Fruit fly (Drosophila melanogaster) whole organism, adult: ENCODE results near the gene CG8891.
A peak's percentile ranks its signal among the peaks of the same experiment; 100 is the strongest.

Experiments used
- CG11617 ChIP-seq: fragments of 200-800 bp; sonication (Bioruptor generic); optimal IDR thresholded peaks from 2 replicates; lab custom pipeline; 2017; ENCODE audit warnings: mild to moderate bottlenecking, missing biosample characterization, missing genetic modification reagents, missing genetic modification characterization
- CG12768 ChIP-seq: fragments of 200-800 bp; sonication (Bioruptor generic); optimal IDR thresholded peaks from 2 replicates; lab custom pipeline; 2017; ENCODE audit warnings: missing biosample characterization, missing genetic modification characterization, mild to moderate bottlenecking, moderate library complexity, missing genetic modification reagents
- CG14711 ChIP-seq: fragments of 200-800 bp; sonication (Bioruptor generic); optimal IDR thresholded peaks from 2 replicates; lab custom pipeline; 2018; ENCODE audit warnings: missing biosample characterization, mild to moderate bottlenecking, missing genetic modification characterization, moderate library complexity
- CG1620 ChIP-seq: fragments of 200-800 bp; sonication (Bioruptor generic); optimal IDR thresholded peaks from 2 replicates; lab custom pipeline; 2016; ENCODE audit warnings: missing biosample characterization, missing genetic modification characterization
- CG33017 ChIP-seq: fragments of 200-800 bp; sonication (Bioruptor generic); optimal IDR thresholded peaks from 2 replicates; lab custom pipeline; 2018; ENCODE audit warnings: missing biosample characterization, mild to moderate bottlenecking, missing genetic modification characterization, moderate library complexity
- CG5204 ChIP-seq: fragments of 200-800 bp; sonication (Bioruptor generic); optimal IDR thresholded peaks from 2 replicates; lab custom pipeline; 2016; ENCODE audit warnings: missing biosample characterization, missing genetic modification characterization
- CG7045 ChIP-seq: fragments of 200-800 bp; sonication (Bioruptor generic); optimal IDR thresholded peaks from 2 replicates; lab custom pipeline; 2017; ENCODE audit warnings: missing biosample characterization, mild to moderate bottlenecking, missing genetic modification characterization
- CG7101 ChIP-seq: fragments of 200-800 bp; sonication (Bioruptor generic); optimal IDR thresholded peaks from 2 replicates; lab custom pipeline; 2018; ENCODE audit warnings: missing biosample characterization, mild to moderate bottlenecking, missing genetic modification characterization, moderate library complexity
- Clk ChIP-seq: fragments of 200-800 bp; sonication (Bioruptor generic); optimal IDR thresholded peaks from 2 replicates; lab custom pipeline; 2017; ENCODE audit warnings: missing biosample characterization, missing genetic modification characterization
- Crg-1 ChIP-seq: fragments of 200-800 bp; sonication (Bioruptor generic); optimal IDR thresholded peaks from 2 replicates; lab custom pipeline; 2016; ENCODE audit warnings: missing biosample characterization, missing genetic modification characterization
- Hr96 ChIP-seq: fragments of 200-800 bp; sonication (Bioruptor generic); optimal IDR thresholded peaks from 2 replicates; lab custom pipeline; 2016; ENCODE audit warnings: missing biosample characterization, missing genetic modification characterization
- Mnt ChIP-seq: fragments of 200-800 bp; sonication (Bioruptor generic); optimal IDR thresholded peaks from 2 replicates; lab custom pipeline; 2016; ENCODE audit warnings: missing biosample characterization, mild to moderate bottlenecking, missing genetic modification characterization
- bab1 ChIP-seq: fragments of 200-800 bp; sonication (Bioruptor generic); optimal IDR thresholded peaks from 3 replicates; lab custom pipeline; 2019; ENCODE audit warnings: missing biosample characterization, mild to moderate bottlenecking, missing genetic modification characterization, moderate library complexity
- cic ChIP-seq: fragments of 200-800 bp; sonication (Bioruptor generic); optimal IDR thresholded peaks from 2 replicates; lab custom pipeline; 2017; ENCODE audit warnings: missing biosample characterization, mild to moderate bottlenecking, missing genetic modification characterization, moderate library complexity
- cnc ChIP-seq, 2 experiments: fragments of >200 bp; optimal IDR thresholded peaks; 2 replicates each; lab custom pipeline; 2017
- kay ChIP-seq: fragments of 200-800 bp; sonication (Bioruptor generic); peaks from one replicate; lab custom pipeline; 2016; ENCODE audit warnings: missing biosample characterization, missing genetic modification characterization, borderline replicate concordance
- ovo ChIP-seq: fragments of 200-800 bp; sonication (Bioruptor generic); optimal IDR thresholded peaks from 2 replicates; lab custom pipeline; 2016; ENCODE audit warnings: missing biosample characterization, missing genetic modification characterization
- pad ChIP-seq: fragments of 200-800 bp; sonication (Bioruptor generic); optimal IDR thresholded peaks from 3 replicates; lab custom pipeline; 2017; ENCODE audit warnings: missing biosample characterization, missing genetic modification characterization, mild to moderate bottlenecking, moderate library complexity, missing genetic modification reagents
- tj ChIP-seq: fragments of 200-800 bp; sonication (Bioruptor generic); optimal IDR thresholded peaks from 3 replicates; lab custom pipeline; 2017; ENCODE audit warnings: missing biosample characterization, mild to moderate bottlenecking, missing genetic modification characterization, moderate library complexity
- toe ChIP-seq: fragments of 200-800 bp; sonication (Bioruptor generic); optimal IDR thresholded peaks from 2 replicates; lab custom pipeline; 2016; ENCODE audit warnings: missing biosample characterization, missing genetic modification characterization

CG8891 gene

DNA sequence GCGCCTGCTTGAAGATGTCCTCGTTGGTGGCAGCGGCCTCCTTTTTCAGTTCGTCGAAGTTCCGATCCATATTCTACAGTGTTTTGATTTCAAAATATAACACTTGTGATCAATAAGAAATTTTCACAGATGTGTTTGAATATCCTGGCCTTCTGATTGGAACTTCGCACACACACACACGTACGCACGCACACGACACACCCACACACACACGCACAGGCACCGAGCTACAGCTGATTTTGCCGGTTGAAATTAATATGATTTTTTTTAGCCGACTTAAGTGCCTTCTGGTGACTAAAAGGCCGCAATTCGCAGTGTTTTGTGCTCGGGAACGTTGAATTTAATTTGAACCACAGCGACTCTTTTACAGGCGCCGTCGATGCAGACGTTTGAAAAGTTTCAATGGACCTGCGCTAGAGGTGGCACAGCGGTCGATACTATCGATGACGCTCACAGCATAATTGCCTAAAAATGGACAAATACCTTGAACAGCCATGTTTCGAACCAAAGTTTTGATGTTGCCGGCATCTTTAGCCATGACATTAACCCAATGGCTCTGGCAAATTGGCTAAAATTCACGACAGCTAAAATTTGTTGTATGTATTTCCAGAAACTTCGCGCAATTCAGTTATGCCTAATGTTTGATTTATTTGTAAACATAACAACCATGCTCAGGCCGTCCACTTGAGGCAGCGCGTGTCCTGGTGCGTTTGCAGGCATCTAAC lies 30.3 kb upstream of the CG8891 start, which contains the start of gene Rtnl1:
Gene Rtnl1 (minus strand): TSS at position 415 of the 725 bp plus-strand sequence.
- TF ChIP-seq Crg-1 (GFP tag; lab: Kevin White, UChicago) (peak; percentile 33), tj (GFP tag; lab: Kevin White, UChicago) (peak; percentile 28), cnc (optimal IDR thresholded peaks at IDR 0.05; lab: Kevin White, UChicago) (no peak), kay (GFP tag; lab: Kevin White, UChicago) (no peak), CG11617 (GFP tag; lab: Kevin White, UChicago) (peak; percentile 11), CG14711 (tag; lab: Kevin White, UChicago) (peak; percentile 33), Mnt (GFP tag; lab: Kevin White, UChicago) (peak; percentile 42), CG1620 (GFP tag; lab: Kevin White, UChicago) (peak; percentile 66), CG33017 (peak; percentile 34), Clk (GFP tag; lab: Kevin White, UChicago) (peak; percentile 15), CG7045 (GFP tag; lab: Kevin White, UChicago) (no peak), cic (GFP tag; lab: Kevin White, UChicago) (peak; percentile 70), CG5204 (no peak), CG7101 (tag; lab: Kevin White, UChicago) (peak; percentile 17), ovo (GFP tag; lab: Kevin White, UChicago) (no peak), bab1 (peak; percentile 81), CG12768 (GFP tag; lab: Kevin White, UChicago) (peak; percentile 26), toe (GFP tag; lab: Kevin White, UChicago) (no peak), pad (peak; percentile 22), Hr96 (GFP tag; lab: Kevin White, UChicago) (no peak)

- TF ChIP-seq ovo (GFP tag; lab: Kevin White, UChicago) (peak; percentile 25), CG7101 (tag; lab: Kevin White, UChicago) (peak; percentile 65), Crg-1 (GFP tag; lab: Kevin White, UChicago) (no peak), CG7045 (GFP tag; lab: Kevin White, UChicago) (peak; percentile 39), Hr96 (GFP tag; lab: Kevin White, UChicago) (no peak), kay (GFP tag; lab: Kevin White, UChicago) (no peak), Mnt (GFP tag; lab: Kevin White, UChicago) (no peak), pad (peak; percentile 22), tj (GFP tag; lab: Kevin White, UChicago) (peak; percentile 4), bab1 (peak; percentile 40), CG33017 (peak; percentile 76), CG11617 (GFP tag; lab: Kevin White, UChicago) (peak; percentile 13), cic (GFP tag; lab: Kevin White, UChicago) (peak; percentile 65), CG14711 (tag; lab: Kevin White, UChicago) (peak; percentile 53), CG12768 (GFP tag; lab: Kevin White, UChicago) (peak; percentile 60)
These were observed 28.1 kb upstream of the CG8891 start for dm6 chr2L:5007256-5007655.

dm6 chr2L:5006323-5006722 lies 27.1 kb upstream of the CG8891 start:
- no peak for TF ChIP-seq cnc (optimal IDR thresholded peaks at IDR 0.05; lab: Kevin White, UChicago)
- peak; percentile 42 for TF ChIP-seq ovo (GFP tag; lab: Kevin White, UChicago)

DNA sequence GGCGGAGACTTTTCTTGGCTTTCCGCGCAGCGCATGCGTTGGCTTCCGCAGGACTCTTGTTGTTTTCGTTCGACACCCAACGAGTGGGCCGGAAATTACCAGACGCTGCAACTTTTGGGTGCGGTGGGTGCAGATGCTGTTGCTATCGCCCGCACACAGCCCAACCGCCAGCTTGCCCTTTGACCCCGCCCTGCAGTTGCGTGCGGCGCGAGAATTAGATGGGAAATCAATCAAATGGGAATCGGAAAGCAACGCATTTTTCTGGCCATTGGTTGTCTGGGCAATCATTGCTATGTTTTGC lies 26.2 kb upstream of the CG8891 start:
- TF ChIP-seq CG11617 (GFP tag; lab: Kevin White, UChicago): no peak
- no peak for TF ChIP-seq tj (GFP tag; lab: Kevin White, UChicago)
- no peak for TF ChIP-seq Clk (GFP tag; lab: Kevin White, UChicago)
- TF ChIP-seq CG1620 (GFP tag; lab: Kevin White, UChicago): no peak
- TF ChIP-seq cnc (optimal IDR thresholded peaks at IDR 0.05; lab: Kevin White, UChicago): no peak
- no peak for TF ChIP-seq toe (GFP tag; lab: Kevin White, UChicago)
- TF ChIP-seq cic (GFP tag; lab: Kevin White, UChicago): no peak
- no peak for TF ChIP-seq CG14711 (tag; lab: Kevin White, UChicago)
- no peak for TF ChIP-seq CG7045 (GFP tag; lab: Kevin White, UChicago)
- TF ChIP-seq ovo (GFP tag; lab: Kevin White, UChicago): no peak

DNA sequence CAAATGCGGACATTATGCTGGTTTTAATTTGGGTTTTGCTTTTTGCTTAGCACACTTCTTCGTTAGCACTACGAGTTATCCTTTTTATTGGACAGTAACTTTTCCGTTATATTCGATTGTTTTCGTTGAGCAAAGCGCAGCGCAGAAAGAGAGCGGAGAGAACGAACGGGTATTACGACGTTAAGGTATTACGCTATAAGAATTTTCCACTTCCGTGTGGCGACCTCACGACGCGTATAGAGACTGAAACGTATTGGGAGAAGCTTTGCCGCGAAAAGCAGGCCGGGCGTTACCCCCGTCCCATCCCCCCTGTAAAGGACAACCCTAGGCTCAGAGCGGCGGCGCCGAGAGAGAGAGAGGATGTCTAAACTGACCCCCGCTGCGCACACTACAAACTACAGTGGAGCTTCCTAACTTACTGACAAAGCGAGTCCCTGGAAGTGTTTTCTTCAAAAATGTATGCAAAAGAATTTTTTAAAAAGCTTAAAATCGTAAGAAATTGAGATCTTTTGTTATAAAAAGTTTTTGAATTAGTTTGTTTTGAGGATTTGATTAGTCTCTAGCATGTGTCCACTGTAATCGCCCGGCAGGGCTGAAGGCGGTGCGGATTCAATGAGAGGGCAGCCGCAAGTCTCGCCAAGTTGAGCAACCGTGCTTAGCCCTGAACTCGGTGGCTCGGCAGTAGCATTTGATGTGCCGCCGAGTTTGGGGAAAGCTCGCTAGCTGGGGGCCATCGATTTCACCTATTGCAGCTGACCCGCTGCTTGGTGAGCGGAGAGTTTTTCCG lies 25.7 kb upstream of the CG8891 start:
- TF ChIP-seq CG14711 (tag; lab: Kevin White, UChicago) (peak; percentile 90), cnc (optimal IDR thresholded peaks at IDR 0.05; lab: Kevin White, UChicago) (no peak), CG11617 (GFP tag; lab: Kevin White, UChicago) (peak; percentile 88), Hr96 (GFP tag; lab: Kevin White, UChicago) (peak; percentile 93), Crg-1 (GFP tag; lab: Kevin White, UChicago) (peak; percentile 89), CG33017 (peak; percentile 96), CG12768 (GFP tag; lab: Kevin White, UChicago) (peak; percentile 97), pad (peak; percentile 80), tj (GFP tag; lab: Kevin White, UChicago) (peak; percentile 48), kay (GFP tag; lab: Kevin White, UChicago) (no peak), cic (GFP tag; lab: Kevin White, UChicago) (peak; percentile 69), CG7101 (tag; lab: Kevin White, UChicago) (peak; percentile 96), Mnt (GFP tag; lab: Kevin White, UChicago) (peak; percentile 76), bab1 (peak; percentile 89), CG7045 (GFP tag; lab: Kevin White, UChicago) (peak; percentile 97), toe (GFP tag; lab: Kevin White, UChicago) (peak; percentile 93), CG1620 (GFP tag; lab: Kevin White, UChicago) (peak; percentile 78), Clk (GFP tag; lab: Kevin White, UChicago) (peak; percentile 95), CG5204 (peak; percentile 96), ovo (GFP tag; lab: Kevin White, UChicago) (peak; percentile 31)
